Worm (Caenorhabditis elegans) whole organism, early embryonic: ENCODE results near the gene tex-2.

Source experiments
- B0310.2 ChIP-seq: sonication (generic microtip); optimal IDR thresholded peaks from 2 replicates; lab custom pipeline; 2016; ENCODE audit warnings: mild to moderate bottlenecking, missing genetic modification characterization, missing compliant biosample characterization
- F13C5.2 ChIP-seq: sonication (generic microtip); optimal IDR thresholded peaks from 2 replicates; lab custom pipeline; 2017; ENCODE audit warnings: mild to moderate bottlenecking, missing genetic modification characterization, inconsistent platforms, missing compliant biosample characterization
- aly-1 ChIP-seq: sonication (generic microtip); optimal IDR thresholded peaks from 2 replicates; lab custom pipeline; 2016; ENCODE audit warnings: missing genetic modification characterization, missing compliant biosample characterization
- ama-1 ChIP-seq: fragments of 150-350 bp; optimal IDR thresholded peaks from 2 replicates; lab custom pipeline; 2014
- ceh-13 ChIP-seq: fragments of 200-800 bp; sonication (Bioruptor generic); optimal IDR thresholded peaks from 2 replicates; lab custom pipeline; 2018; ENCODE audit warnings: mild to moderate bottlenecking, missing genetic modification characterization, missing compliant biosample characterization
- ceh-36 ChIP-seq: sonication (generic microtip); optimal IDR thresholded peaks from 2 replicates; lab custom pipeline; 2016; ENCODE audit warnings: missing genetic modification characterization, inconsistent platforms, missing compliant biosample characterization
- ets-7 ChIP-seq: sonication (generic microtip); optimal IDR thresholded peaks from 2 replicates; lab custom pipeline; 2016; ENCODE audit warnings: missing genotype, missing genetic modification characterization, missing compliant biosample characterization
- flt-1 ChIP-seq: fragments of 200-800 bp; sonication (Bioruptor generic); IDR thresholded peaks from 2 replicates; pipeline ENCODE4 v1.3.6; 2022; ENCODE audit warnings: missing genetic modification characterization, missing compliant biosample characterization
- hmbx-1 ChIP-seq: sonication (generic microtip); optimal IDR thresholded peaks from 2 replicates; lab custom pipeline; 2016; ENCODE audit warnings: mild to moderate bottlenecking, missing genetic modification characterization, missing compliant biosample characterization
- hmg-4 ChIP-seq: fragments of 200-800 bp; sonication (Bioruptor generic); optimal IDR thresholded peaks from 2 replicates; lab custom pipeline; 2018; ENCODE audit warnings: mild to moderate bottlenecking, missing genetic modification characterization, missing compliant biosample characterization
- hnd-1 ChIP-seq: sonication (generic microtip); optimal IDR thresholded peaks from 2 replicates; lab custom pipeline; 2016; ENCODE audit warnings: missing genetic modification characterization, missing compliant biosample characterization
- pes-1 ChIP-seq: fragments of 200-800 bp; sonication (Bioruptor generic); IDR thresholded peaks from 2 replicates; pipeline ENCODE4 v1.3.6; 2022; ENCODE audit warnings: missing genetic modification reagents, missing genetic modification characterization, missing compliant biosample characterization
- scrt-1 ChIP-seq: fragments of 200-800 bp; sonication (Bioruptor generic); IDR thresholded peaks from 2 replicates; pipeline ENCODE4 v1.3.6; 2022; ENCODE audit warnings: missing genetic modification characterization, missing compliant biosample characterization
- sea-1 ChIP-seq: fragments of 200-800 bp; sonication (Bioruptor generic); conservative IDR thresholded peaks from 2 replicates; pipeline ENCODE4 v1.3.6; 2022; ENCODE audit warnings: missing genetic modification characterization, missing compliant biosample characterization
- tbx-11 ChIP-seq: fragments of 200-800 bp; sonication (Bioruptor generic); IDR thresholded peaks from 2 replicates; pipeline ENCODE4 v1.3.6; 2022; ENCODE audit warnings: missing genetic modification characterization, missing compliant biosample characterization
- tbx-37 ChIP-seq: fragments of 200-800 bp; sonication (Bioruptor generic); conservative IDR thresholded peaks from 2 replicates; pipeline ENCODE4 v1.3.6; 2022; ENCODE audit warnings: missing genetic modification reagents, missing genetic modification characterization, missing compliant biosample characterization
- tra-4 ChIP-seq: sonication (generic microtip); optimal IDR thresholded peaks from 2 replicates; lab custom pipeline; 2017; ENCODE audit warnings: missing genetic modification characterization, missing compliant biosample characterization

The tex-2 gene

ce11 chrII:5841866-5842265, 31.5 kb downstream of the tex-2 start, which contains the start of gene nep-25:
Gene nep-25 (plus strand): TSS chrII:5842240.
- TF ChIP-seq aly-1 (tag; lab: Kevin White, UChicago) (no peak), tbx-37 (GFP tag; lab: Robert Waterston, UW) (no peak), sea-1 (GFP tag; lab: Robert Waterston, UW) (no peak), F13C5.2 (tag; lab: Kevin White, UChicago) (no peak), B0310.2 (tag; lab: Kevin White, UChicago) (no peak), ama-1 (lab: Kevin White, UChicago) (no peak), scrt-1 (no peak), hmg-4 (GFP tag; lab: Kevin White, UChicago) (no peak), tra-4 (tag; lab: Kevin White, UChicago) (no peak)

ce11 chrII:5841053-5841547, 32.3 kb downstream of the tex-2 start, which contains the start of gene lec-5:
Gene lec-5 (minus strand): TSS chrII:5841103.
- TF ChIP-seq tbx-11, result no peak
- no peak for TF ChIP-seq sea-1 (GFP tag; lab: Robert Waterston, UW)
- no peak for TF ChIP-seq flt-1 (GFP tag; lab: Robert Waterston, UW)
- TF ChIP-seq aly-1 (tag; lab: Kevin White, UChicago), result no peak
- TF ChIP-seq ceh-36 (tag; lab: Kevin White, UChicago), result no peak
- no peak for TF ChIP-seq ama-1 (lab: Kevin White, UChicago)
- TF ChIP-seq B0310.2 (tag; lab: Kevin White, UChicago), result no peak
- TF ChIP-seq tra-4 (tag; lab: Kevin White, UChicago), result no peak
- TF ChIP-seq hmbx-1 (tag; lab: Kevin White, UChicago), result no peak
- no peak for TF ChIP-seq scrt-1

ce11 chrII:5839227-5839626, 34.2 kb downstream of the tex-2 start, which contains the start of gene ZK1248.19:
Gene ZK1248.19 (minus strand): TSS chrII:5839414.
- no peak for TF ChIP-seq hnd-1
- TF ChIP-seq tbx-11, result no peak
- no peak for TF ChIP-seq hmg-4 (GFP tag; lab: Kevin White, UChicago)
- TF ChIP-seq ets-7 (tag; lab: Kevin White, UChicago), result no peak
- TF ChIP-seq ceh-13 (GFP tag; lab: Kevin White, UChicago), result no peak

- no peak for TF ChIP-seq sea-1 (GFP tag; lab: Robert Waterston, UW)
- no peak for TF ChIP-seq tbx-11
- no peak for TF ChIP-seq ets-7 (tag; lab: Kevin White, UChicago)
- TF ChIP-seq hnd-1, result no peak
- no peak for TF ChIP-seq B0310.2 (tag; lab: Kevin White, UChicago)
- no peak for TF ChIP-seq F13C5.2 (tag; lab: Kevin White, UChicago)
- TF ChIP-seq tra-4 (tag; lab: Kevin White, UChicago), result no peak
- TF ChIP-seq ceh-13 (GFP tag; lab: Kevin White, UChicago), result no peak
- TF ChIP-seq flt-1 (GFP tag; lab: Robert Waterston, UW), result no peak
- TF ChIP-seq hmg-4 (GFP tag; lab: Kevin White, UChicago), result no peak
- no peak for TF ChIP-seq aly-1 (tag; lab: Kevin White, UChicago)
- TF ChIP-seq scrt-1, result no peak
- no peak for TF ChIP-seq hmbx-1 (tag; lab: Kevin White, UChicago)
- TF ChIP-seq tbx-37 (GFP tag; lab: Robert Waterston, UW), result no peak
- TF ChIP-seq ceh-36 (tag; lab: Kevin White, UChicago), result no peak
- no peak for TF ChIP-seq ama-1 (lab: Kevin White, UChicago)
- no peak for TF ChIP-seq pes-1 (GFP tag; lab: Robert Waterston, UW)
These were observed 35.0 kb downstream of the tex-2 start, which contains the start of gene ZK1248.15 for ce11 chrII:5838453-5838852. Gene ZK1248.15 (minus strand): TSS chrII:5838553.

ce11 chrII:5836153-5836719, 37.2 kb downstream of the tex-2 start, which contains the start of gene fzo-1:
Gene fzo-1 (minus strand): TSS chrII:5836203.
- TF ChIP-seq hmg-4 (GFP tag; lab: Kevin White, UChicago) (no peak), F13C5.2 (tag; lab: Kevin White, UChicago) (peak; percentile 26), ets-7 (tag; lab: Kevin White, UChicago) (peak; percentile 48), tbx-37 (GFP tag; lab: Robert Waterston, UW) (0 out of 2 replicates have a peak, but pooled peaks have one; percentile 26), hnd-1 (peak; percentile 40), tra-4 (tag; lab: Kevin White, UChicago) (peak; percentile 14), B0310.2 (tag; lab: Kevin White, UChicago) (peak; percentile 21), ceh-13 (GFP tag; lab: Kevin White, UChicago) (peak; percentile 36), flt-1 (GFP tag; lab: Robert Waterston, UW) (no peak)

ce11 chrII:5835146-5835545, 38.3 kb downstream of the tex-2 start:
- TF ChIP-seq hmbx-1 (tag; lab: Kevin White, UChicago) (no peak), sea-1 (GFP tag; lab: Robert Waterston, UW) (no peak), pes-1 (GFP tag; lab: Robert Waterston, UW) (no peak), tbx-37 (GFP tag; lab: Robert Waterston, UW) (no peak), ama-1 (lab: Kevin White, UChicago) (no peak), hmg-4 (GFP tag; lab: Kevin White, UChicago) (no peak), flt-1 (GFP tag; lab: Robert Waterston, UW) (no peak), B0310.2 (tag; lab: Kevin White, UChicago) (no peak), aly-1 (tag; lab: Kevin White, UChicago) (no peak), hnd-1 (no peak), F13C5.2 (tag; lab: Kevin White, UChicago) (no peak)

ce11 chrII:5833136-5833535, 40.3 kb downstream of the tex-2 start, which contains the start of gene gtap-1:
Gene gtap-1 (minus strand): TSS chrII:5833236.
- TF ChIP-seq ets-7 (tag; lab: Kevin White, UChicago) (no peak), F13C5.2 (tag; lab: Kevin White, UChicago) (no peak), tbx-11 (no peak), scrt-1 (no peak), pes-1 (GFP tag; lab: Robert Waterston, UW) (no peak), ceh-36 (tag; lab: Kevin White, UChicago) (no peak), B0310.2 (tag; lab: Kevin White, UChicago) (no peak), hmbx-1 (tag; lab: Kevin White, UChicago) (no peak), tra-4 (tag; lab: Kevin White, UChicago) (no peak), sea-1 (GFP tag; lab: Robert Waterston, UW) (no peak), ceh-13 (GFP tag; lab: Kevin White, UChicago) (no peak), aly-1 (tag; lab: Kevin White, UChicago) (no peak)
